Worm (Caenorhabditis elegans): ENCODE data around the gene C04A11.2.

ce11 chrX:13638351-13638958, 30.2 kb downstream of the C04A11.2 start:
- no peak for TF ChIP-seq W03F9.2 (tag; optimal IDR thresholded peaks at IDR 0.05)
- TF ChIP-seq dao-5 (tag; optimal IDR thresholded peaks at IDR 0.05): no peak
